Fruit fly (Drosophila melanogaster): ENCODE measurements around the gene CG32554.

Gene CG32554

DNA sequence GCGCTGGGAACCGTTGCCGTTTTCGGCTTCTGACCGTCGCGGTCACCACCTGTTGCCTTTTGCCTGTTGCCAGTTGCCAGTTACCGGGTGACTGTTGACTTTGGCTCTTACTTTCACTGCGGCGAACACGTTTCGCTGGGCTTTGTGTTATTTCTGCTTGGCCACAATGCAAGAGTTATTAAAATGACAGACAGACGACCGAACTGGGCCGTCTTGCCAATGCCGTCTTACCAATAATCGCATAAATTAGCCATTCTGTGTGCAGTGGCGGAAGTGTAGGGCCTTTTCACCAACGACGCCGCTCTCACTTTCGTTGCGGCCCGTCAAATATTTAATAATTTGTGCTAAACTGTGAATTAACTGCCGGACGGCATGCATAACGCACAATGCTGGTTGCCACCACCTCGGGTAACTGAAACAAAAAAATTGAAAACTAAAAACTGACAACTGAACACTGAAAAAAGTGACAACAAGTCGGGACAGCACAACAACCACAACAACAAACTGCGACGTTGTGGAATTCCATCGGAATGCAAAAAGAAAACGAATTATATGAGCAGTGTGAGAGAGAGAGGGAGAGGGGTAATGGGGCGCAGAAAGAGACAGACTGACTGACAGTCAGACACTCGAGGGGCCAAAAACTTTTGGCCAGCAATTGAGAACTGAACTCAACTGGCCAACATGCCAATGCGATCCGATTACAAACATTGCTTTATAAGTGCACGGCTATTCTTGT lies 24.0 kb downstream of the CG32554 start:
- TF ChIP-seq tai (GFP tag; optimal IDR thresholded peaks at IDR 0.05) (no peak), Abd-B (GFP tag; optimal IDR thresholded peaks at IDR 0.05) (no peak), usp (GFP tag; optimal IDR thresholded peaks at IDR 0.05) (no peak), CG32264 (GFP tag; optimal IDR thresholded peaks at IDR 0.05) (no peak), dsf (GFP tag; optimal IDR thresholded peaks at IDR 0.05; ENCODE audit: borderline replicate concordance) (no peak), jim (GFP tag; optimal IDR thresholded peaks at IDR 0.05) (no peak)

DNA sequence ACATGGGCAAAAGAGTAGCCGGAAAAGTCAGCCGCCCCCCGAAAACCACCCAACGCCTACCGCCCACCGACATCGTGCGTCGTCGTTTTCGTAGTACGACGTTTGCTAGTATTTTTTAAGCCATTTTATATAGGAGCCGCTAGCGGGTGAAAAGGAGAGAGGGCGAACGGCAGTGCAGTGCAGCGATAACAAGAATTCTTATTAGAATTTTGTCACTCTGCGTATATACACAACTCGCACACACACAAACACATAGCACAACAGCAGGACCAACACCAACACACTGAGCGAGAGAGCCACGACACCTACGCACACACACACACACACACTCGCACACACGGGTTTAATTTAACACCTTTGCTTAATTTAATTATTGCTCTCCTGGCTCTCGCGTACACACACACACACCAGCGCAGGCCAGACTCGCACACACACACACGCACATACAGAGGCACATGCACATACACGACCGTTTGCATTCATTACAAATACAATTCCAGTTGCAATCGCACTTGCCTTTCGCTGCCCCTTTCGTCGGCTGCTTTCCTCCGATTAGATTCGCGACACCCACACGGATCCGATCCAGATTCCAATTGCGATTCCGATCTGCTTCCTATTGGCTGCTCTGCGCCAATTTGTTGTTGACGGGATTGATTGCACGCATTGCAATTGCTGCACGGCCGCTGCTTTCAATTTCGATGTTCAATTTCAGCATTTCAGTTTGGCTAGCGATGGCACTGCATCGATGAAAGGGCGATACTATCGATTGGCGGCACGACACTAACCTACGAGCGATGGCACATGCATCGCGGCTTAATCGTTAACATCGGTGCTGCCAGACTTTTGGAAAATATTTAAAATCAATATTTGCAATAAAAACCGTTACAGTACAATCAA lies 25.4 kb downstream of the CG32554 start, which contains the start of gene Socs16D:
TSS of gene Socs16D (minus strand) at position 758 of the 897 bp plus-strand sequence.
- TF ChIP-seq Abd-B (GFP tag; optimal IDR thresholded peaks at IDR 0.05) (peak; percentile 77), woc (GFP tag; optimal IDR thresholded peaks at IDR 0.05) (peak; percentile 4), CrebA (GFP tag; optimal IDR thresholded peaks at IDR 0.05; ENCODE audit: borderline replicate concordance) (no peak), br (GFP tag; optimal IDR thresholded peaks at IDR 0.05) (peak; percentile 48), foxo (GFP tag; optimal IDR thresholded peaks at IDR 0.05) (peak in 1 of 2 experiments; percentile 25), Myc (optimal IDR thresholded peaks at IDR 0.05) (no peak), OdsH (GFP tag; optimal IDR thresholded peaks at IDR 0.05) (peak; percentile 46), HLH106 (tag; optimal IDR thresholded peaks at IDR 0.05) (peak; percentile 26), CG9705 (GFP tag; optimal IDR thresholded peaks at IDR 0.05) (peak; percentile 28), dsf (GFP tag; optimal IDR thresholded peaks at IDR 0.05; ENCODE audit: borderline replicate concordance) (no peak), psq (GFP tag; optimal IDR thresholded peaks at IDR 0.05) (peak; percentile 42), fru (GFP tag; optimal IDR thresholded peaks at IDR 0.05) (peak; percentile 40), Rel (GFP tag; optimal IDR thresholded peaks at IDR 0.05) (no peak), Rel (tag; optimal IDR thresholded peaks at IDR 0.05) (peak; percentile 1), h (GFP tag; optimal IDR thresholded peaks at IDR 0.05) (peak; percentile 48), Hr78 (GFP tag; optimal IDR thresholded peaks at IDR 0.05) (peak; percentile 82), ey (GFP tag; optimal IDR thresholded peaks at IDR 0.05) (peak; percentile 23), Jra (GFP tag; optimal IDR thresholded peaks at IDR 0.05) (no peak), lola (GFP tag; optimal IDR thresholded peaks at IDR 0.05) (no peak), rgr (GFP tag; optimal IDR thresholded peaks at IDR 0.05) (peak; percentile 40), Dfd (GFP tag; optimal IDR thresholded peaks at IDR 0.05) (peak; percentile 66), N (GFP tag; optimal IDR thresholded peaks at IDR 0.05) (peak; percentile 99), tai (GFP tag; optimal IDR thresholded peaks at IDR 0.05) (no peak), sv (GFP tag; optimal IDR thresholded peaks at IDR 0.05) (peak; percentile 10), Sp1 (GFP tag; optimal IDR thresholded peaks at IDR 0.05) (peak; percentile 51), Hr83 (GFP tag; optimal IDR thresholded peaks at IDR 0.05; ENCODE audit: poor library complexity, severe bottlenecking) (peak; percentile 54), Mio (GFP tag; optimal IDR thresholded peaks at IDR 0.05) (no peak), Hnf4 (GFP tag; optimal IDR thresholded peaks at IDR 0.05) (peak; percentile 1), brk (GFP tag; optimal IDR thresholded peaks at IDR 0.05) (peak; percentile 45)

DNA sequence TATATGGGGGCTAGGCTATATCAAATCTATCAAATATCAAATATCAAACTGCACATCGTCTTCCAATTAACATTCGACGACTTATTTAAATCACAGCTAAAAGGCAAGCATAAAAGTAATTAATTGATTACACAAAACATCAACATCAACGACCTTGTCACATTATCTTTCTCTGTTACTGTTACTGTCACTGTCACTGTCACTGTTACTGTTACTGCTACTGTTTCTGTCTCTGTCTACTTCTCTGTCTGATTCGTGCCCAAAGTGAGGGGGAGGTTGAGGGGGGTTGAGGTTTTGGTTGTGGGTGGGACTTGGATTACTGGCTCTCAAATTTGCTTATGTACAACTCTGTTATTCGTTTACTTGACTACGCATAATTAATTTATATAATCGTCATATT lies 31.0 kb downstream of the CG32554 start:
- TF ChIP-seq fru (GFP tag; optimal IDR thresholded peaks at IDR 0.05) (peak; percentile 59), ey (GFP tag; optimal IDR thresholded peaks at IDR 0.05) (no peak)

DNA sequence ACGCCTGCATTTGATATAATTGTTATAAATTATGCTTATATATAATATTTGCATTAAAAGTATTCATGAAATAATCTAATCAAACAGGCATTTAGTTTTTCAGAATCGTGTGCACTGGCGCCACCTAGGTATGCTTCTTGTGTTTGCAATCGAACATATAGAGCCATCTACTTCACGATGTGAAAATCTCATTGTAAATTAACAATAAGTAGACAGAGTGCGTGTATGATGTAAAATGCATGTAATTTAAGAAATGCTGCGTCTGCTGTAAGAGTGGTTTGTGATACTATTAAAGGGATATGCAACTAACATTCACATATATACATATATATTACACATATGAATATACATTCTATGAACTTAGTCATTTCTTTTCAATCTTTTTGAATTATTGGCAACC lies 32.2 kb downstream of the CG32554 start:
- TF ChIP-seq h (GFP tag; optimal IDR thresholded peaks at IDR 0.05) (peak; percentile 22), fru (GFP tag; optimal IDR thresholded peaks at IDR 0.05) (peak; percentile 18), woc (GFP tag; optimal IDR thresholded peaks at IDR 0.05) (no peak), lola (GFP tag; optimal IDR thresholded peaks at IDR 0.05) (no peak), pan (optimal IDR thresholded peaks at IDR 0.05) (no peak), GATAd (GFP tag; optimal IDR thresholded peaks at IDR 0.05) (no peak), usp (GFP tag; optimal IDR thresholded peaks at IDR 0.05) (no peak), jim (GFP tag; optimal IDR thresholded peaks at IDR 0.05) (no peak), ey (GFP tag; optimal IDR thresholded peaks at IDR 0.05) (peak; percentile 9), HLH106 (tag; optimal IDR thresholded peaks at IDR 0.05) (peak; percentile 43), Vsx2 (GFP tag; optimal IDR thresholded peaks at IDR 0.05; ENCODE audit: partially characterized antibody) (no peak), Hr83 (GFP tag; optimal IDR thresholded peaks at IDR 0.05; ENCODE audit: poor library complexity, severe bottlenecking) (no peak), CG32264 (GFP tag; optimal IDR thresholded peaks at IDR 0.05) (no peak), Hr78 (GFP tag; optimal IDR thresholded peaks at IDR 0.05) (no peak), OdsH (GFP tag; optimal IDR thresholded peaks at IDR 0.05) (peak; percentile 53), rgr (GFP tag; optimal IDR thresholded peaks at IDR 0.05) (peak; percentile 30), Rel (GFP tag; optimal IDR thresholded peaks at IDR 0.05) (no peak), Rel (tag; optimal IDR thresholded peaks at IDR 0.05) (no peak), CG9705 (GFP tag; optimal IDR thresholded peaks at IDR 0.05) (no peak), tai (GFP tag; optimal IDR thresholded peaks at IDR 0.05) (no peak), dmrt93B (GFP tag; optimal IDR thresholded peaks at IDR 0.05) (no peak), CrebA (GFP tag; optimal IDR thresholded peaks at IDR 0.05; ENCODE audit: borderline replicate concordance) (no peak), Myc (optimal IDR thresholded peaks at IDR 0.05) (no peak), Mio (GFP tag; optimal IDR thresholded peaks at IDR 0.05) (no peak), Dif (GFP tag; optimal IDR thresholded peaks at IDR 0.05; ENCODE audit: partially characterized antibody) (no peak), br (GFP tag; optimal IDR thresholded peaks at IDR 0.05) (no peak), sage (GFP tag; optimal IDR thresholded peaks at IDR 0.05) (no peak), Hnf4 (GFP tag; optimal IDR thresholded peaks at IDR 0.05) (peak; percentile 34), psq (GFP tag; optimal IDR thresholded peaks at IDR 0.05) (peak; percentile 20), Sp1 (GFP tag; optimal IDR thresholded peaks at IDR 0.05) (no peak), dsf (GFP tag; optimal IDR thresholded peaks at IDR 0.05; ENCODE audit: borderline replicate concordance) (no peak)
